Fruit fly (Drosophila melanogaster) whole organism, adult: ENCODE results near the gene p.

Experiments used
- CG11617 ChIP-seq: fragments of 200-800 bp; sonication (Bioruptor generic); optimal IDR thresholded peaks from 2 replicates; lab custom pipeline; 2017; ENCODE audit warnings: mild to moderate bottlenecking, missing biosample characterization, missing genetic modification reagents, missing genetic modification characterization
- CG12768 ChIP-seq: fragments of 200-800 bp; sonication (Bioruptor generic); optimal IDR thresholded peaks from 2 replicates; lab custom pipeline; 2017; ENCODE audit warnings: missing biosample characterization, missing genetic modification characterization, mild to moderate bottlenecking, moderate library complexity, missing genetic modification reagents
- CG1620 ChIP-seq: fragments of 200-800 bp; sonication (Bioruptor generic); optimal IDR thresholded peaks from 2 replicates; lab custom pipeline; 2016; ENCODE audit warnings: missing biosample characterization, missing genetic modification characterization
- CG7045 ChIP-seq: fragments of 200-800 bp; sonication (Bioruptor generic); optimal IDR thresholded peaks from 2 replicates; lab custom pipeline; 2017; ENCODE audit warnings: missing biosample characterization, mild to moderate bottlenecking, missing genetic modification characterization
- CG7101 ChIP-seq: fragments of 200-800 bp; sonication (Bioruptor generic); optimal IDR thresholded peaks from 2 replicates; lab custom pipeline; 2018; ENCODE audit warnings: missing biosample characterization, mild to moderate bottlenecking, missing genetic modification characterization, moderate library complexity
- Clk ChIP-seq: fragments of 200-800 bp; sonication (Bioruptor generic); optimal IDR thresholded peaks from 2 replicates; lab custom pipeline; 2017; ENCODE audit warnings: missing biosample characterization, missing genetic modification characterization
- Crg-1 ChIP-seq: fragments of 200-800 bp; sonication (Bioruptor generic); optimal IDR thresholded peaks from 2 replicates; lab custom pipeline; 2016; ENCODE audit warnings: missing biosample characterization, missing genetic modification characterization
- Hr96 ChIP-seq: fragments of 200-800 bp; sonication (Bioruptor generic); optimal IDR thresholded peaks from 2 replicates; lab custom pipeline; 2016; ENCODE audit warnings: missing biosample characterization, missing genetic modification characterization
- Mnt ChIP-seq: fragments of 200-800 bp; sonication (Bioruptor generic); optimal IDR thresholded peaks from 2 replicates; lab custom pipeline; 2016; ENCODE audit warnings: missing biosample characterization, mild to moderate bottlenecking, missing genetic modification characterization
- cic ChIP-seq: fragments of 200-800 bp; sonication (Bioruptor generic); optimal IDR thresholded peaks from 2 replicates; lab custom pipeline; 2017; ENCODE audit warnings: missing biosample characterization, mild to moderate bottlenecking, missing genetic modification characterization, moderate library complexity
- cnc ChIP-seq, 2 experiments: fragments of >200 bp; optimal IDR thresholded peaks; 2 replicates each; lab custom pipeline; 2017
- kay ChIP-seq: fragments of 200-800 bp; sonication (Bioruptor generic); peaks from one replicate; lab custom pipeline; 2016; ENCODE audit warnings: missing biosample characterization, missing genetic modification characterization, borderline replicate concordance
- ovo ChIP-seq: fragments of 200-800 bp; sonication (Bioruptor generic); optimal IDR thresholded peaks from 2 replicates; lab custom pipeline; 2016; ENCODE audit warnings: missing biosample characterization, missing genetic modification characterization

- no peak for TF ChIP-seq Mnt (GFP tag; lab: Kevin White, UChicago)
- no peak for TF ChIP-seq ovo (GFP tag; lab: Kevin White, UChicago)
- TF ChIP-seq Hr96 (GFP tag; lab: Kevin White, UChicago), result no peak
- no peak for TF ChIP-seq CG12768 (GFP tag; lab: Kevin White, UChicago)
- TF ChIP-seq CG1620 (GFP tag; lab: Kevin White, UChicago), result no peak
- TF ChIP-seq CG11617, result no peak
- no peak for TF ChIP-seq cnc (optimal IDR thresholded peaks at IDR 0.05; lab: Kevin White, UChicago)
- TF ChIP-seq CG7101, result no peak
- TF ChIP-seq kay (GFP tag; lab: Kevin White, UChicago), result no peak
- TF ChIP-seq Clk (GFP tag; lab: Kevin White, UChicago), result no peak
- TF ChIP-seq CG7045 (GFP tag; lab: Kevin White, UChicago), result no peak
- TF ChIP-seq Crg-1 (GFP tag; lab: Kevin White, UChicago), result no peak
- no peak for TF ChIP-seq cic (GFP tag; lab: Kevin White, UChicago)
Observed at dm6 chr3R:8616149-8616548, 54.3 kb downstream of the p start.
